Fruit fly (Drosophila melanogaster): ENCODE results near the gene CG8745.

CG8745 gene

dm6 chr3L:13912777-13913176 lies 46.1 kb upstream of the CG8745 start (continued):
- TF ChIP-seq CG33557 (GFP tag; optimal IDR thresholded peaks at IDR 0.05) (no peak), CG8290 (GFP tag; optimal IDR thresholded peaks at IDR 0.05) (no peak), CG8290 (tag; optimal IDR thresholded peaks at IDR 0.05) (peak in 1 of 2 experiments; percentile 60), nmo (GFP tag; optimal IDR thresholded peaks at IDR 0.05) (no peak), CG4328 (GFP tag; optimal IDR thresholded peaks at IDR 0.05) (no peak), CG17359 (tag; optimal IDR thresholded peaks at IDR 0.05) (no peak), dysf (GFP tag; IDR thresholded peaks at IDR 0.05) (no peak), Ptx1 (GFP tag; IDR thresholded peaks at IDR 0.05) (no peak), Hr39 (optimal IDR thresholded peaks at IDR 0.05) (no peak), CG18262 (tag; optimal IDR thresholded peaks at IDR 0.05) (no peak), CG6813 (GFP tag; optimal IDR thresholded peaks at IDR 0.05) (peak; percentile 37), peb (GFP tag; IDR thresholded peaks at IDR 0.05) (no peak), ash1 (GFP tag; optimal IDR thresholded peaks at IDR 0.05) (no peak), Med (GFP tag) (peak; percentile 66), CG17912 (GFP tag; optimal IDR thresholded peaks at IDR 0.05) (no peak), CG30403 (GFP tag; optimal IDR thresholded peaks at IDR 0.05) (no peak), CG10979 (tag; optimal IDR thresholded peaks at IDR 0.05) (no peak), CG2678 (tag; optimal IDR thresholded peaks at IDR 0.05) (peak; percentile 53), chinmo (GFP tag; IDR thresholded peaks at IDR 0.05; ENCODE audit: partially characterized antibody) (no peak), Nf-YB (GFP tag; optimal IDR thresholded peaks at IDR 0.05) (no peak), CG1233 (GFP tag; optimal IDR thresholded peaks at IDR 0.05) (no peak), ara (GFP tag; IDR thresholded peaks at IDR 0.05) (no peak), ham (GFP tag; IDR thresholded peaks at IDR 0.05) (no peak), CG7987 (GFP tag; optimal IDR thresholded peaks at IDR 0.05) (no peak), sens (GFP tag) (no peak), CG5180 (GFP tag; optimal IDR thresholded peaks at IDR 0.05) (no peak), HmgZ (tag; optimal IDR thresholded peaks at IDR 0.05) (peak; percentile 16), rib (GFP tag; IDR thresholded peaks at IDR 0.05) (peak; percentile 84), sc (optimal IDR thresholded peaks at IDR 0.05) (no peak), sc (GFP tag; optimal IDR thresholded peaks at IDR 0.05) (no peak), CG1602 (GFP tag; optimal IDR thresholded peaks at IDR 0.05) (no peak), stc (GFP tag; IDR thresholded peaks at IDR 0.05) (no peak), caup (GFP tag; optimal IDR thresholded peaks at IDR 0.05; ENCODE audit: severe bottlenecking) (peak; percentile 65), CG6272 (GFP tag; IDR thresholded peaks at IDR 0.05) (no peak), Awh (GFP tag; IDR thresholded peaks at IDR 0.05) (no peak), fu2 (GFP tag; optimal IDR thresholded peaks at IDR 0.05) (no peak), bbx (GFP tag; IDR thresholded peaks at IDR 0.05; ENCODE audit: partially characterized antibody) (no peak), CG10147 (GFP tag; optimal IDR thresholded peaks at IDR 0.05) (no peak), D19B (GFP tag; optimal IDR thresholded peaks at IDR 0.05) (peak; percentile 1), CG1024 (GFP tag; IDR thresholded peaks at IDR 0.05) (no peak), CG15514 (GFP tag; optimal IDR thresholded peaks at IDR 0.05) (peak; percentile 58), CG3726 (GFP tag; IDR thresholded peaks at IDR 0.05) (no peak), CG10543 (GFP tag; optimal IDR thresholded peaks at IDR 0.05) (peak; percentile 58), maf-S (GFP tag; optimal IDR thresholded peaks at IDR 0.05) (no peak), H2.0 (GFP tag; IDR thresholded peaks at IDR 0.05) (no peak), mam (GFP tag; optimal IDR thresholded peaks at IDR 0.05) (no peak), Dbx (GFP tag; IDR thresholded peaks at IDR 0.05) (peak; percentile 19; the same call in 1 of the 3 replicates), slou (GFP tag; optimal IDR thresholded peaks at IDR 0.05) (no peak), da (GFP tag; optimal IDR thresholded peaks at IDR 0.05) (no peak), slbo (GFP tag; IDR thresholded peaks at IDR 0.05) (0 out of 2 replicates have a peak, but pooled peaks have one; percentile 10), CG30020 (tag; optimal IDR thresholded peaks at IDR 0.05) (no peak), CG15479 (GFP tag; optimal IDR thresholded peaks at IDR 0.05) (no peak), kay (GFP tag; optimal IDR thresholded peaks at IDR 0.05) (no peak)

Data from whole organism, embryonic.